Worm (Caenorhabditis elegans) whole organism, L1 larva: ENCODE results near the gene F49A5.10.
A peak's percentile ranks its signal among the peaks of the same experiment; 100 is the strongest.

Source experiments
- C16A3.4 ChIP-seq: fragments of 150-350 bp; optimal IDR thresholded peaks from 2 replicates; lab custom pipeline; 2014; ENCODE audit warnings: missing biosample characterization, missing genetic modification characterization
- Y116A8C.19 ChIP-seq: sonication (generic microtip); optimal IDR thresholded peaks from 2 replicates; lab custom pipeline; 2016; ENCODE audit warnings: missing compliant biosample characterization, missing genetic modification characterization, borderline replicate concordance
- alr-1 ChIP-seq: fragments of 200-800 bp; sonication (Bioruptor generic); optimal IDR thresholded peaks from 2 replicates; lab custom pipeline; 2018; ENCODE audit warnings: borderline replicate concordance, mild to moderate bottlenecking, missing genetic modification characterization, missing compliant biosample characterization
- aly-2 ChIP-seq: fragments of 150-350 bp; optimal IDR thresholded peaks from 2 replicates; lab custom pipeline; 2014; ENCODE audit warnings: missing biosample characterization, missing genetic modification characterization
- ceh-8 ChIP-seq: fragments of 200-800 bp; sonication (Bioruptor generic); optimal IDR thresholded peaks from 2 replicates; lab custom pipeline; 2018; ENCODE audit warnings: mild to moderate bottlenecking, missing genetic modification characterization, moderate library complexity, missing compliant biosample characterization
- ceh-82 ChIP-seq, 3 experiments: fragments of 150-350 bp in 1 of 3; sonication (generic microtip) in 2 of 3; optimal IDR thresholded peaks; 2 replicates each; lab custom pipeline; 2014 to 2017; ENCODE audit warnings: missing biosample characterization in 3 of 3, missing genetic modification characterization in 3 of 3
- ceh-88 ChIP-seq: fragments of 200-800 bp; sonication (Bioruptor generic); IDR thresholded peaks from 2 replicates; pipeline ENCODE4 v1.3.6; 2022; ENCODE audit warnings: missing genetic modification characterization, missing compliant biosample characterization
- ces-1 ChIP-seq: fragments of 150-350 bp; optimal IDR thresholded peaks from 2 replicates; lab custom pipeline; 2014; ENCODE audit warnings: missing biosample characterization, missing genetic modification reagents, missing genetic modification characterization
- dpl-1 ChIP-seq, 3 experiments: fragments of 150-350 bp in 2 of 3; sonication (generic microtip) in 1 of 3; optimal IDR thresholded peaks; 2 replicates each; lab custom pipeline; 2014 to 2017; ENCODE audit warnings: missing biosample characterization in 3 of 3, missing genetic modification characterization in 3 of 3, missing genetic modification reagents in 3 of 3
- efl-1 ChIP-seq, 4 experiments: fragments of 150-350 bp; optimal IDR thresholded peaks in 3 of 4; peaks in 1 of 4; 1 replicate in 1 of 4; 2 replicates in 3 of 4; lab custom pipeline; 2014; ENCODE audit warnings: missing biosample characterization in 2 of 4, missing genetic modification characterization in 2 of 4, missing genetic modification reagents in 2 of 4
- efl-3 ChIP-seq: fragments of 200-800 bp; sonication (Bioruptor generic); optimal IDR thresholded peaks from 2 replicates; lab custom pipeline; 2018; ENCODE audit warnings: mild to moderate bottlenecking, missing genetic modification characterization, missing compliant biosample characterization
- elt-2 ChIP-seq: sonication (generic microtip); optimal IDR thresholded peaks from 2 replicates; lab custom pipeline; 2016; ENCODE audit warnings: missing genetic modification characterization, mild to moderate bottlenecking, inconsistent platforms, missing compliant biosample characterization, missing genetic modification reagents
- ets-5 ChIP-seq: fragments of 200-800 bp; sonication (Bioruptor generic); IDR thresholded peaks from 2 replicates; pipeline ENCODE4 v1.3.6; 2022; ENCODE audit warnings: missing genetic modification characterization, missing compliant biosample characterization
- fkh-8 ChIP-seq: sonication (generic microtip); optimal IDR thresholded peaks from 2 replicates; lab custom pipeline; 2016; ENCODE audit warnings: mild to moderate bottlenecking, missing genetic modification characterization, missing compliant biosample characterization
- fos-1 ChIP-seq: fragments of 150-350 bp; optimal IDR thresholded peaks from 2 replicates; lab custom pipeline; 2014; ENCODE audit warnings: missing biosample characterization, missing genetic modification characterization
- grh-1 ChIP-seq: fragments of 200-800 bp; sonication (Bioruptor generic); IDR thresholded peaks from 2 replicates; pipeline ENCODE4 v1.3.6; 2022; ENCODE audit warnings: missing genetic modification reagents, missing genetic modification characterization, missing compliant biosample characterization
- hlh-17 ChIP-seq: fragments of 200-800 bp; sonication (Bioruptor generic); optimal IDR thresholded peaks from 2 replicates; lab custom pipeline; 2018; ENCODE audit warnings: missing genetic modification characterization, mild to moderate bottlenecking, missing compliant biosample characterization, moderate library complexity, borderline replicate concordance
- hpl-2 ChIP-seq: fragments of 150-350 bp; optimal IDR thresholded peaks from 2 replicates; lab custom pipeline; 2014; ENCODE audit warnings: missing biosample characterization, missing genetic modification reagents, missing genetic modification characterization
- isw-1 ChIP-seq: fragments of 200-800 bp; sonication (Bioruptor generic); IDR thresholded peaks from 2 replicates; pipeline ENCODE4 v1.3.6; 2022; ENCODE audit warnings: missing genetic modification characterization, missing compliant biosample characterization
- jun-1 ChIP-seq: fragments of 150-350 bp; optimal IDR thresholded peaks from 2 replicates; lab custom pipeline; 2014; ENCODE audit warnings: missing biosample characterization, missing genetic modification reagents, missing genetic modification characterization
- lin-13 ChIP-seq: fragments of 150-350 bp; optimal IDR thresholded peaks from 2 replicates; lab custom pipeline; 2014; ENCODE audit warnings: missing biosample characterization, missing genetic modification reagents, missing genetic modification characterization
- lin-39 ChIP-seq: fragments of 150-350 bp; optimal IDR thresholded peaks from 2 replicates; lab custom pipeline; 2014; ENCODE audit warnings: missing biosample characterization, missing genetic modification reagents, missing genetic modification characterization
- lsy-2 ChIP-seq, 2 experiments: fragments of 150-350 bp; optimal IDR thresholded peaks; 2 replicates each; lab custom pipeline; 2014; ENCODE audit warnings: missing biosample characterization in 2 of 2, missing genetic modification characterization in 2 of 2
- mdl-1 ChIP-seq, 2 experiments: fragments of 150-350 bp; optimal IDR thresholded peaks; 2 replicates each; lab custom pipeline; 2014 to 2017; ENCODE audit warnings: missing biosample characterization in 2 of 2, missing genetic modification characterization in 2 of 2, inconsistent platforms in 1 of 2
- mef-2 ChIP-seq: fragments of 150-350 bp; optimal IDR thresholded peaks from 2 replicates; lab custom pipeline; 2014; ENCODE audit warnings: missing biosample characterization, missing genetic modification characterization
- nhr-11 ChIP-seq: fragments of 150-350 bp; optimal IDR thresholded peaks from 2 replicates; lab custom pipeline; 2014; ENCODE audit warnings: missing biosample characterization, missing genetic modification characterization
- nhr-12 ChIP-seq: sonication (generic microtip); optimal IDR thresholded peaks from 2 replicates; lab custom pipeline; 2017; ENCODE audit warnings: missing biosample characterization, missing genetic modification characterization
- nhr-19 ChIP-seq: fragments of 200-800 bp; sonication (Bioruptor generic); conservative IDR thresholded peaks from 2 replicates; pipeline ENCODE4 v1.3.6; 2022; ENCODE audit warnings: missing genetic modification characterization, missing compliant biosample characterization
- nhr-85 ChIP-seq: sonication (generic microtip); peaks from one replicate; lab custom pipeline; 2016; ENCODE audit warnings: missing genetic modification characterization, inconsistent platforms, missing compliant biosample characterization
- pag-3 ChIP-seq: sonication (generic microtip); optimal IDR thresholded peaks from 2 replicates; lab custom pipeline; 2017; ENCODE audit warnings: missing genetic modification characterization, mild to moderate bottlenecking, missing compliant biosample characterization, antibody characterized with exemption, borderline replicate concordance; ENCODE audit not compliant: insufficient read depth
- pax-3 ChIP-seq: fragments of 200-800 bp; sonication (Bioruptor generic); optimal IDR thresholded peaks from 2 replicates; lab custom pipeline; 2018; ENCODE audit warnings: mild to moderate bottlenecking, missing genetic modification characterization, moderate library complexity, missing compliant biosample characterization
- pqm-1 ChIP-seq: sonication (generic microtip); optimal IDR thresholded peaks from 3 replicates; lab custom pipeline; 2017; ENCODE audit warnings: missing biosample characterization, missing genetic modification characterization
- rnt-1 ChIP-seq: sonication (generic microtip); optimal IDR thresholded peaks from 2 replicates; lab custom pipeline; 2016; ENCODE audit warnings: mild to moderate bottlenecking, missing genetic modification characterization, moderate library complexity, missing compliant biosample characterization
- snpc-4 ChIP-seq: fragments of 150-350 bp; optimal IDR thresholded peaks from 2 replicates; lab custom pipeline; 2014; ENCODE audit warnings: missing biosample characterization, missing genetic modification characterization
- sox-4 ChIP-seq: sonication (generic microtip); optimal IDR thresholded peaks from 2 replicates; lab custom pipeline; 2016; ENCODE audit warnings: missing genetic modification characterization, missing compliant biosample characterization
- swsn-7 ChIP-seq: sonication (generic microtip); optimal IDR thresholded peaks from 2 replicates; lab custom pipeline; 2016; ENCODE audit warnings: missing genetic modification characterization, missing compliant biosample characterization
- tlp-1 ChIP-seq: fragments of 150-350 bp; optimal IDR thresholded peaks from 2 replicates; lab custom pipeline; 2014; ENCODE audit warnings: missing biosample characterization, missing genetic modification characterization
- unc-62 ChIP-seq: fragments of 150-350 bp; optimal IDR thresholded peaks from 2 replicates; lab custom pipeline; 2014; ENCODE audit warnings: missing biosample characterization, missing genetic modification reagents, missing genetic modification characterization
- unc-86 ChIP-seq: sonication (generic microtip); optimal IDR thresholded peaks from 2 replicates; lab custom pipeline; 2016; ENCODE audit warnings: missing genetic modification characterization, missing compliant biosample characterization
- unc-98 ChIP-seq: fragments of 200-800 bp; sonication (Bioruptor generic); IDR thresholded peaks from 2 replicates; pipeline ENCODE4 v1.3.6; 2022; ENCODE audit warnings: missing genetic modification characterization, missing compliant biosample characterization
- ztf-11 ChIP-seq, 2 experiments: sonication (generic microtip); optimal IDR thresholded peaks; 2 replicates each; lab custom pipeline; 2016 to 2017; ENCODE audit warnings: missing genetic modification characterization in 2 of 2, missing biosample characterization in 1 of 2, missing compliant biosample characterization in 1 of 2

F49A5.10 gene

DNA sequence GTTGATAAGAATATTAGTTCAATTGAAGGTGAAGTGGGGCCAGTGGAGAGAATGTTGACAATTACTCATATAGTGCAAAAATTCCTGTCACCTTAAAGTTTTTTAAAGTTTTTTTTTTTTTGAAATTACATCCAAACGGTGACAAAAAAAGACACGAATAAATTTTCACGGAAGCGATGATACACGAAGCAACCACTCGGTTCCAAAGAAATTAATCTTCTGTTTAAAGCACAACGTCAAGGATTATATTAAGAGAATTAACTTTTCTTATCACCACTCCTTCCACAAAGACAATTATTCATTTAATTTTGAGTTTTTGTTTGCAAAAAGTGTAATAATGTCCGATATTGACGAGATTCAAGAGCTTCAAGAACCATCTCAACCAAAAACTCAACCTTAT is 9.7 kb upstream of the F49A5.10 start, which contains the start of gene clec-28:
TSS of gene clec-28 (plus strand) at position 301 of the 400 bp plus-strand sequence.
- no peak for TF ChIP-seq lin-39 (tag; lab: Kevin White, UChicago)
- no peak for TF ChIP-seq ets-5 (GFP tag; lab: Robert Waterston, UW)
- no peak for TF ChIP-seq grh-1 (GFP tag; lab: Robert Waterston, UW)
- TF ChIP-seq jun-1 (tag; lab: Kevin White, UChicago), result no peak
- TF ChIP-seq efl-1 (optimal IDR thresholded peaks at IDR 0.05; lab: Kevin White, UChicago), result no peak
- no peak for TF ChIP-seq efl-1 (GFP tag; optimal IDR thresholded peaks at IDR 0.05 in 1 of 2; lab: Kevin White, UChicago)
- TF ChIP-seq hlh-17, result no peak
- no peak for TF ChIP-seq pax-3 (tag; lab: Kevin White, UChicago)
- no peak for TF ChIP-seq unc-62 (GFP tag; lab: Kevin White, UChicago)
- no peak for TF ChIP-seq mdl-1 (tag; optimal IDR thresholded peaks at IDR 0.05; lab: Kevin White, UChicago)
- no peak for TF ChIP-seq ztf-11 (tag; optimal IDR thresholded peaks at IDR 0.05; lab: Kevin White, UChicago)
- TF ChIP-seq alr-1 (tag; lab: Kevin White, UChicago), result no peak
- TF ChIP-seq tlp-1 (tag; lab: Kevin White, UChicago), result no peak
- TF ChIP-seq nhr-85 (tag; lab: Kevin White, UChicago), result no peak
- TF ChIP-seq sox-4, result no peak
- TF ChIP-seq aly-2, result no peak
- TF ChIP-seq ces-1 (GFP tag; lab: Kevin White, UChicago), result no peak
- no peak for TF ChIP-seq fos-1
- TF ChIP-seq isw-1, result no peak
- no peak for TF ChIP-seq rnt-1 (tag; lab: Kevin White, UChicago)

DNA sequence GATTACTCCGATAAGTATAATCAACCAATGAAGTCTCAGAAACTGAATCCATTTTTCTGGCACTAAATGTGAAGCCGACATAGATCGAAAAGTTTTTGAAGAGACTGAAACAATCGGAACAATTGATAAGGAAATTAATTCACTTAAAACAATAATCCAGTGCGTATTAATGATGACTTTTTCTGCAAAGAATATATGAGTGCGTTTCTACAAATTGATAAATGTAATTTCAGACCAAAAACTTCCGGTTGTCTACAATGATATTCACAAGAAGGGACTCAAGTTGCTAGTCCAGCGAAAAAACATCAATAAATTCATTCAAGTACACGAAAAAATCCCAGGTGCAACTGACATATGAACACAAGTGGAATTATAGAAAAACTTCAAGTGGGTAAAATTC is 5.3 kb upstream of the F49A5.10 start, which contains the start of gene clec-33:
TSS of gene clec-33 (minus strand) at position 101 of the 400 bp plus-strand sequence.
- TF ChIP-seq snpc-4 (tag; lab: Kevin White, UChicago) (no peak), nhr-11 (no peak), mef-2 (tag; lab: Kevin White, UChicago) (no peak), elt-2 (tag; lab: Kevin White, UChicago) (no peak), tlp-1 (tag; lab: Kevin White, UChicago) (no peak), hpl-2 (no peak), dpl-1 (GFP tag; optimal IDR thresholded peaks at IDR 0.05; lab: Kevin White, UChicago) (no peak), fkh-8 (no peak), mdl-1 (tag; optimal IDR thresholded peaks at IDR 0.05; lab: Kevin White, UChicago) (no peak)

DNA sequence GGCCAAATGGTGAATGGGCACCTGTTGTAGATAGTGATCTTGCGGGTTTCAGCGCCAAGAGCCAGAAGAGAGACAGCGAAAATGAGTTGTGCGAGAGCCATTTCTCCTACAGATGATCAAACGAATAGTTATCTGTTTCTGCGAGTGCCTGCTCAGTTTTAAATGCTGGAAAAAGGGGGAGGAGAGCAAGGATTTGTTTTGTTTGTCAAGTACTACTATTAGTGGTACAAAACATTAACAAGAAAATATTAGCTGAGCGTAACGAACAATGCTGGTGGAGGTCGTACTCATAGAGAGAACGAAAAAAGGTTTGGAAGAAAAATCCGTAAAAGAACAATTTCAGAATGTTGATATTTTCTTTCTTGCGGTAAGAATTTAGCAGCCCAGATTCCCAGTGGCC is 3.7 kb upstream of the F49A5.10 start, which contains the start of gene thn-4:
TSS of gene thn-4 (minus strand) at position 101 of the 400 bp plus-strand sequence.
- no peak for TF ChIP-seq efl-1 (optimal IDR thresholded peaks at IDR 0.05; lab: Kevin White, UChicago)
- TF ChIP-seq efl-1 (GFP tag; optimal IDR thresholded peaks at IDR 0.05 in 1 of 2; lab: Kevin White, UChicago), result peak in 1 of 2 experiments; percentile 24
- no peak for TF ChIP-seq lsy-2 (tag; optimal IDR thresholded peaks at IDR 0.05; lab: Kevin White, UChicago)
- no peak for TF ChIP-seq lin-13

DNA sequence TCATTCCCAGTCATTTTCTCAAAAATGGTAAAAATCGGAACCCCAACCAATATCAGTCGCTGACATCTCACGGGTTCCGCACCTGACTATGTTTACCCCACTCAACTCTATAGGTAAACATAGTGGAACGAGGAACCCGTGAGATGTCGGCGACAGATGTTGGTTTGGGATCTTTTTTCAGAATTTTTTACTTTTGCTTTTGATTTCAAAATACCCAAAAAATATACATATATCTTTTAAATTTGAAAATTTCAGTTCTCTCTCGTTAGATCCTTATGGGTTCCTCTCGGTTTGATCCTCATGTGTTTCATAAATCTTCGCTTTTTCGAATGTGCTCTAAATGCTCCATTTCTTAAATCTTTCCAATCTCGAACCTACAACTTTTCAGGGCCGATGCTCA is 1.4 kb upstream of the F49A5.10 start, which contains the start of gene srw-23:
TSS of gene srw-23 (plus strand) at position 301 of the 400 bp plus-strand sequence.
- TF ChIP-seq efl-1 (optimal IDR thresholded peaks at IDR 0.05; lab: Kevin White, UChicago) (no peak), efl-1 (GFP tag; optimal IDR thresholded peaks at IDR 0.05 in 1 of 2; lab: Kevin White, UChicago) (peak in 1 of 2 experiments; percentile 30), tlp-1 (tag; lab: Kevin White, UChicago) (no peak)

DNA sequence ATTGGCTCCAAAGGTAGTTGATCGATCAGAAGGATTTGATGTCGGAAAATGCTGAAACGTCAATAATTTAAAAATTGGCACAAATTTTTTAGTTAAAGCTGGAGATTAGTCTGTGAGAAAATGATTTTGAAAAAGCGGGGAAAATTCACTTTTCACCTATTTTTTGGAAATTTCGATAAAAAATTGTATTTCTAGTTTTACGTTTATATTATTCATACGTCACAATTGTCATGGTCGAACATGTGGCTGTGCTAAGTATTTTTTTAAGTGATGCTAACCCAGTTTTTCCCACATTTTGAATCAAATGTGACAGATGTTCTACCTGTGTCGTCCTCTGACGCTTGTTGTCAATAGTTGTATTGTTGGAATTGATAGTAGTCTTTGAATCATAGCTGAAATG is 4.5 kb downstream of the F49A5.10 start:
- TF ChIP-seq elt-2 (tag; lab: Kevin White, UChicago) (no peak), nhr-12 (no peak), unc-98 (GFP tag; lab: Robert Waterston, UW) (no peak)

DNA sequence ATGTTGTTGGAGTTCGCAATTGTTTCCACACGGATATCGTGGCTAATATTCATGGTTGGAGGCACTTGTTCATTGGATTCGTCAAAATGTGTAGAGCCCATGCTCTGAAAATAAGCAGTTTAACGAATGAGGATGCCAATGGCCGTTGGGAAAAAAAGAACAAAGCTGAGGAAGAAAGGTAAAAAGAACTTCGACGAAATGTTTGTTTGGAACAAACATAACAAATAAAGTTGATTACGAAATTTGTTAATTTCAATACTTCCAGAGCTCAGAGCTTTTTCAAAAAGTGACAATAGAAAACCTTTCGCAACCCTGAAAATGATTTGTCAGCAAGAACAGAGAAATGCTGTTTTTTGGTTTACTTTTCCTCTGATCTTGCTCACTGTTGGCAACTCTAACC is 5.0 kb downstream of the F49A5.10 start, which contains the start of gene F09C6.3:
TSS of gene F09C6.3 (minus strand) at position 101 of the 400 bp plus-strand sequence.
- TF ChIP-seq unc-98 (GFP tag; lab: Robert Waterston, UW), result no peak
- no peak for TF ChIP-seq nhr-12
- no peak for TF ChIP-seq ztf-11 (tag; optimal IDR thresholded peaks at IDR 0.05; lab: Kevin White, UChicago)
- no peak for TF ChIP-seq ceh-82 (tag; optimal IDR thresholded peaks at IDR 0.05; lab: Kevin White, UChicago)
- no peak for TF ChIP-seq C16A3.4 (tag; lab: Kevin White, UChicago)
- TF ChIP-seq pqm-1 (tag; lab: Kevin White, UChicago), result no peak
- no peak for TF ChIP-seq nhr-19 (GFP tag; lab: Robert Waterston, UW)
- no peak for TF ChIP-seq dpl-1 (GFP tag; optimal IDR thresholded peaks at IDR 0.05; lab: Kevin White, UChicago)
- no peak for TF ChIP-seq swsn-7 (tag; lab: Kevin White, UChicago)
- TF ChIP-seq fos-1, result no peak
- TF ChIP-seq Y116A8C.19 (tag; lab: Kevin White, UChicago), result no peak
- TF ChIP-seq unc-86 (tag; lab: Kevin White, UChicago), result no peak
- no peak for TF ChIP-seq tlp-1 (tag; lab: Kevin White, UChicago)
- TF ChIP-seq ceh-88, result no peak
- no peak for TF ChIP-seq efl-3 (GFP tag; lab: Kevin White, UChicago)
- TF ChIP-seq pag-3, result no peak
- TF ChIP-seq ceh-8 (GFP tag; lab: Kevin White, UChicago), result no peak
